Worm (Caenorhabditis elegans) whole organism, L4/young adult: ENCODE measurements around the gene gsp-1.

Experiments
- W03F9.2 ChIP-seq: fragments of 150-350 bp; optimal IDR thresholded peaks from 2 replicates; lab custom pipeline; 2014; ENCODE audit warnings: missing biosample characterization, missing genetic modification characterization
- him-1 ChIP-seq: sonication (generic microtip); optimal IDR thresholded peaks from 2 replicates; lab custom pipeline; 2016; ENCODE audit warnings: missing genotype, missing genetic modification reagents, missing genetic modification characterization, missing compliant biosample characterization

DNA sequence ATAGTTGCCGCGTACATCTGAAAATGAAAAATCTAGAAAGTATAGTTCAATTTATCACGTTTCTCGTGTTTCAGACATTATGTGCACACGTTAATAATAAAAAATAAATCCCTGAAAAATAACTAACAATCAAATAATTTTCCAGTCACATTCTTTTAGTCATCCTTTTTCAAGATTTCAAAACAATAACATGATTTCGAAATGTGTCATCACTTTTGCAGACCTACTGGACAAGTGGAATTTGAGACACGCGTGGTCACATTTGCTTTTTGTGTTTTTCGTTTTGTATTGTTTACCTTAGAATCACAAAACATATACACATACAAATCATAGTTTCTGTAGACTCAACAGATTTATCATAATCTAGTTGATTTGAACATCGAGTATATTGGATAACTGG, 27.2 kb downstream of the gsp-1 start:
- TF ChIP-seq him-1 (no peak), W03F9.2 (tag; lab: Kevin White, UChicago) (no peak)
